Worm (Caenorhabditis elegans) whole organism, L2 larva: ENCODE measurements around the gene gst-5.

Experiments used
- C34F6.9 ChIP-seq: fragments of 150-350 bp; optimal IDR thresholded peaks from 2 replicates; lab custom pipeline; 2014; ENCODE audit warnings: missing biosample characterization, missing genetic modification characterization
- F13H6.1 ChIP-seq: sonication (generic microtip); optimal IDR thresholded peaks from 2 replicates; lab custom pipeline; 2016; ENCODE audit warnings: missing genetic modification characterization, missing compliant biosample characterization
- aly-2 ChIP-seq: fragments of 150-350 bp; optimal IDR thresholded peaks from 2 replicates; lab custom pipeline; 2014; ENCODE audit warnings: missing biosample characterization, missing genetic modification characterization
- ceh-16 ChIP-seq: fragments of 150-350 bp; optimal IDR thresholded peaks from 2 replicates; lab custom pipeline; 2014; ENCODE audit warnings: missing biosample characterization, missing genetic modification characterization
- crh-2 ChIP-seq: sonication (generic microtip); optimal IDR thresholded peaks from 2 replicates; lab custom pipeline; 2017; ENCODE audit warnings: missing biosample characterization, missing genetic modification characterization
- lin-11 ChIP-seq: fragments of 150-350 bp; sonication (generic microtip); optimal IDR thresholded peaks from 2 replicates; lab custom pipeline; 2014; ENCODE audit warnings: missing biosample characterization, missing genetic modification characterization, inconsistent platforms, mixed read lengths
- lin-39 ChIP-seq: fragments of 150-350 bp; optimal IDR thresholded peaks from 2 replicates; lab custom pipeline; 2014; ENCODE audit warnings: missing biosample characterization, missing genetic modification reagents, missing genetic modification characterization
- lsy-2 ChIP-seq, 2 experiments: fragments of 150-350 bp in 1 of 2; sonication (generic microtip) in 1 of 2; optimal IDR thresholded peaks; 2 replicates each; lab custom pipeline; 2014 to 2017; ENCODE audit warnings: missing biosample characterization in 2 of 2, missing genetic modification characterization in 2 of 2
- mab-5 ChIP-seq: fragments of 150-350 bp; optimal IDR thresholded peaks from 2 replicates; lab custom pipeline; 2014; ENCODE audit warnings: missing biosample characterization, missing genetic modification characterization
- nhr-10 ChIP-seq: sonication (generic microtip); optimal IDR thresholded peaks from 2 replicates; lab custom pipeline; 2017; ENCODE audit warnings: missing biosample characterization, missing genetic modification characterization
- nhr-129 ChIP-seq: fragments of 150-350 bp; optimal IDR thresholded peaks from 2 replicates; lab custom pipeline; 2014; ENCODE audit warnings: missing biosample characterization, missing genetic modification characterization
- nhr-25 ChIP-seq: fragments of 150-350 bp; sonication (generic microtip); optimal IDR thresholded peaks from 3 replicates; lab custom pipeline; 2014; ENCODE audit warnings: missing biosample characterization, missing genetic modification characterization
- nhr-77 ChIP-seq: fragments of 150-350 bp; optimal IDR thresholded peaks from 2 replicates; lab custom pipeline; 2014; ENCODE audit warnings: missing biosample characterization, missing genetic modification characterization
- peb-1 ChIP-seq: fragments of 150-350 bp; optimal IDR thresholded peaks from 2 replicates; lab custom pipeline; 2014; ENCODE audit warnings: missing biosample characterization, missing genetic modification characterization
- sem-4 ChIP-seq: fragments of 150-350 bp; optimal IDR thresholded peaks from 2 replicates; lab custom pipeline; 2014; ENCODE audit warnings: missing biosample characterization, missing genetic modification reagents, missing genetic modification characterization
- sma-9 ChIP-seq, 2 experiments: fragments of 150-350 bp in 1 of 2; sonication (generic microtip) in 1 of 2; optimal IDR thresholded peaks; 2 replicates each; lab custom pipeline; 2014 to 2016; ENCODE audit warnings: missing genetic modification characterization in 2 of 2, mild to moderate bottlenecking in 1 of 2, missing biosample characterization in 1 of 2, missing compliant biosample characterization in 1 of 2, missing genetic modification reagents in 1 of 2, moderate library complexity in 1 of 2
- unc-55 ChIP-seq: fragments of 150-350 bp; sonication (generic microtip); optimal IDR thresholded peaks from 3 replicates; lab custom pipeline; 2014; ENCODE audit warnings: missing biosample characterization, missing genetic modification reagents, missing genetic modification characterization
- unc-62 ChIP-seq: fragments of 150-350 bp; optimal IDR thresholded peaks from 2 replicates; lab custom pipeline; 2014; ENCODE audit warnings: missing biosample characterization, missing genetic modification reagents, missing genetic modification characterization
- ztf-1 ChIP-seq: fragments of 200-800 bp; sonication (Bioruptor generic); conservative IDR thresholded peaks from 2 replicates; pipeline ENCODE4 v1.3.6; 2022; ENCODE audit warnings: missing genetic modification characterization, missing compliant biosample characterization
- ztf-4 ChIP-seq: fragments of 150-350 bp; optimal IDR thresholded peaks from 2 replicates; lab custom pipeline; 2014; ENCODE audit warnings: missing biosample characterization, missing genetic modification characterization

Gene gst-5

ce11 chrII:10989180-10989579, 39.0 kb downstream of the gst-5 start:
- no peak for TF ChIP-seq unc-62 (GFP tag; lab: Kevin White, UChicago)
- no peak for TF ChIP-seq lin-39 (tag; lab: Kevin White, UChicago)
- no peak for TF ChIP-seq peb-1 (tag; lab: Kevin White, UChicago)
- TF ChIP-seq aly-2 (tag; lab: Kevin White, UChicago) = no peak
- TF ChIP-seq, all 48 proteins: peak for 0

- TF ChIP-seq ztf-4 (tag; lab: Kevin White, UChicago) (no peak), nhr-129 (tag; lab: Kevin White, UChicago) (peak; percentile 25), sma-9 (GFP tag; optimal IDR thresholded peaks at IDR 0.05; lab: Kevin White, UChicago) (peak; percentile 23), sma-9 (tag; optimal IDR thresholded peaks at IDR 0.05; lab: Kevin White, UChicago) (no peak), C34F6.9 (peak; percentile 13), crh-2 (peak; percentile 4), lsy-2 (tag; optimal IDR thresholded peaks at IDR 0.05; lab: Kevin White, UChicago) (peak in 1 of 2 experiments; percentile 13), sem-4 (tag; lab: Kevin White, UChicago) (peak; percentile 21), unc-62 (GFP tag; lab: Kevin White, UChicago) (no peak), lin-11 (no peak), lin-39 (tag; lab: Kevin White, UChicago) (no peak), nhr-25 (tag; lab: Kevin White, UChicago) (no peak)
These were observed 40.4 kb downstream of the gst-5 start for ce11 chrII:10990592-10990991.

- no peak for TF ChIP-seq nhr-77 (tag; lab: Kevin White, UChicago)
- no peak for TF ChIP-seq sem-4 (tag; lab: Kevin White, UChicago)
- no peak for TF ChIP-seq C34F6.9
- TF ChIP-seq ceh-16 (tag; lab: Kevin White, UChicago) = peak; percentile 18
- TF ChIP-seq unc-55 (GFP tag; lab: Kevin White, UChicago) = peak; percentile 34
- TF ChIP-seq nhr-10 (tag; lab: Kevin White, UChicago) = no peak
- no peak for TF ChIP-seq ztf-1 (GFP tag; lab: Robert Waterston, UW)
- TF ChIP-seq, all 48 proteins: peak for 2
These were observed 43.6 kb downstream of the gst-5 start for ce11 chrII:10993607-10994229.

- no peak for TF ChIP-seq nhr-10 (tag; lab: Kevin White, UChicago)
These were observed 45.4 kb downstream of the gst-5 start for ce11 chrII:10995600-10995999.

ce11 chrII:10999109-10999508, 49.0 kb downstream of the gst-5 start:
- TF ChIP-seq sem-4 (tag; lab: Kevin White, UChicago) = no peak
- TF ChIP-seq mab-5 (tag; lab: Kevin White, UChicago) = no peak
- no peak for TF ChIP-seq F13H6.1
